Worm (Caenorhabditis elegans): Measurements from ENCODE around the gene pac-1.

pac-1 gene

ce11 chrIII:8545515-8545914 lies 50.7 kb downstream of the pac-1 start, which contains the start of gene ZC21.6:
TSS of gene ZC21.6 (minus strand) at chrIII:8545615.
- no peak for TF ChIP-seq Y75B8A.6 (GFP tag; IDR thresholded peaks at IDR 0.05)
- no peak for TF ChIP-seq hif-1 (tag; optimal IDR thresholded peaks at IDR 0.05)
- no peak for TF ChIP-seq lin-29 (GFP tag; IDR thresholded peaks at IDR 0.05)
- TF ChIP-seq zip-2 (tag; optimal IDR thresholded peaks at IDR 0.05) = no peak
- no peak for TF ChIP-seq unc-39 (tag; optimal IDR thresholded peaks at IDR 0.05)
- no peak for TF ChIP-seq madf-5 (GFP tag; IDR thresholded peaks at IDR 0.05)
- TF ChIP-seq nhr-10 (tag; optimal IDR thresholded peaks at IDR 0.05) = no peak
- TF ChIP-seq unc-62 (GFP tag; optimal IDR thresholded peaks at IDR 0.05 in 1 of 2) = no peak
- TF ChIP-seq unc-62 (tag; optimal IDR thresholded peaks at IDR 0.05) = no peak
- no peak for TF ChIP-seq nhr-237 (tag; optimal IDR thresholded peaks at IDR 0.05)

DNA sequence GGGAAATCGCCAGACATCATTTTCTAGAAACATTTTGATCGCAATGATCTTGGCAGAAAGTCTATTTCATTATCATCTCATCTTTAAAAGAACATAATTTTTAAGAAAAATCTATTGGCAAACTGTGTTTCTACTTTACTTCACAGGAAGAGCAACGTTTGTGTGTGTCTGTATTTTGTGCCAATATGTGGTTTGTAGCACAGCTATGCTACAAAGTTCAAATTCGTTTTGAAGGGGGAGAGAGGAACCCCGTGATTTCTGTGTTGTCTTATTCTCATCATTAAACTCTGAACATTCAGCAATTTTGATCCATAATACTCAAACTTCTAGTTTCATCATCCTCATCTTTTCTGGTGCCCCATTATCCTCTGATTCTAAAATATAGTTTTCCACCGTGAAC lies 56.9 kb downstream of the pac-1 start:
- TF ChIP-seq nhr-28 (tag; optimal IDR thresholded peaks at IDR 0.05) (peak; percentile 97), R02D3.7 (tag; optimal IDR thresholded peaks at IDR 0.05) (no peak)

DNA sequence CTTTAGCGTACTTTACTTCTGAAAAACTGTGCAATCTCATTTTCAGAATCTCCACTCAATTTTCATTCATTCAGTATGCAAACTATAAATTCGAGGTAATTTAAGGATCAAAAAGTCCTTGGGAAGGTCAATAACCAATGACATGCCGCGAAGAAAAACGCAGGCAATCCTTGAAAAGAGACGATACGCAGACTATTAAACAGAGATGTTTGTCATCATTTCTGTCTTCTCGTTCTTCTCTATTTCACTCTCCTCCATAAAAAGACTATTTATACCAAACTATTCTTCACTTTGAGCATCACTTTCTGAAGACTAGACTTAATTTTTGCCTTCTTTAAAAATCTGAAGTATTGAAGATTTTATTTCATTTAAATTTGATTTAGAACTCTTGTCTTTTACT lies 57.3 kb downstream of the pac-1 start, which contains the start of gene C02D5.4:
Gene C02D5.4, plus strand, starts transcription at position 41 of the 400 bp plus-strand sequence.
- TF ChIP-seq Y48G9A.11 (GFP tag; IDR thresholded peaks at IDR 0.05) (no peak), cey-2 (tag; optimal IDR thresholded peaks at IDR 0.05; ENCODE audit: borderline replicate concordance, insufficient read depth) (no peak), aha-1 (tag) (peak; percentile 41), dmd-9 (GFP tag; IDR thresholded peaks at IDR 0.05) (no peak), dmd-6 (GFP tag; IDR thresholded peaks at IDR 0.05) (peak; percentile 45), dpl-1 (GFP tag; optimal IDR thresholded peaks at IDR 0.05) (no peak), unc-62 (GFP tag; optimal IDR thresholded peaks at IDR 0.05 in 1 of 2) (peak in 1 of 2 experiments; percentile 71), unc-62 (tag; optimal IDR thresholded peaks at IDR 0.05) (no peak), dve-1 (tag; optimal IDR thresholded peaks at IDR 0.05; ENCODE audit: insufficient read depth) (peak; percentile 38), hlh-30 (tag; optimal IDR thresholded peaks at IDR 0.05; ENCODE audit: insufficient read depth) (peak; percentile 20), nhr-111 (GFP tag; optimal IDR thresholded peaks at IDR 0.05) (no peak), daf-16 (GFP tag; optimal IDR thresholded peaks at IDR 0.05) (no peak), daf-16 (tag; optimal IDR thresholded peaks at IDR 0.05) (peak; percentile 73), nhr-102 (tag; optimal IDR thresholded peaks at IDR 0.05) (peak; percentile 9)

DNA sequence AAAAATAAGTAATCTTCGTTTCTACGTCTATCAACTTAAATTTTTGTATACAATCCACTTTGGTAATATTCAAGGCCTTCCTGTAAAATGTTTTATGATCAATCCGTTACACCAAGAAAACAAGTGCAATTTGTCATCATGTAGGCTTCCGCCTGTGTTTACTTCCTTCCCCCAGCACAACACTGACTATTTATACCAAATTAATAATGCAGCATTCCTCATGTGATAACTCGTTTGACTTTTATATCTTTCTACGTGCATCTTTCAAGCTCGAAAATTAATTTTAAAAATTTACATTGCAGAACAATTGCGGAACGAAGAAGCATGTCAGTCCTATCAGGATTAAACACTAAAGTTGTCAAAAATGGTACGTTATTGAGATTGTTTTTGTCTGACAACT lies 59.7 kb downstream of the pac-1 start, which contains the start of gene gsto-2:
Gene gsto-2, plus strand, starts transcription at position 301 of the 400 bp plus-strand sequence.
- TF ChIP-seq hlh-11 (tag; optimal IDR thresholded peaks at IDR 0.05) (no peak), zip-11 (GFP tag; IDR thresholded peaks at IDR 0.05) (no peak), ceh-20 (GFP tag; IDR thresholded peaks at IDR 0.05) (no peak), attf-4 (tag; optimal IDR thresholded peaks at IDR 0.05) (no peak), Y105C5A.15 (GFP tag; IDR thresholded peaks at IDR 0.05) (no peak), ama-1 (optimal IDR thresholded peaks at IDR 0.05) (no peak), egl-43 (GFP tag; IDR thresholded peaks at IDR 0.05) (no peak), daf-16 (GFP tag; optimal IDR thresholded peaks at IDR 0.05) (no peak), daf-16 (tag; optimal IDR thresholded peaks at IDR 0.05) (no peak), tra-1 (GFP tag; IDR thresholded peaks at IDR 0.05) (no peak), nhr-111 (GFP tag; optimal IDR thresholded peaks at IDR 0.05) (no peak), daf-8 (GFP tag; IDR thresholded peaks at IDR 0.05) (no peak)

DNA sequence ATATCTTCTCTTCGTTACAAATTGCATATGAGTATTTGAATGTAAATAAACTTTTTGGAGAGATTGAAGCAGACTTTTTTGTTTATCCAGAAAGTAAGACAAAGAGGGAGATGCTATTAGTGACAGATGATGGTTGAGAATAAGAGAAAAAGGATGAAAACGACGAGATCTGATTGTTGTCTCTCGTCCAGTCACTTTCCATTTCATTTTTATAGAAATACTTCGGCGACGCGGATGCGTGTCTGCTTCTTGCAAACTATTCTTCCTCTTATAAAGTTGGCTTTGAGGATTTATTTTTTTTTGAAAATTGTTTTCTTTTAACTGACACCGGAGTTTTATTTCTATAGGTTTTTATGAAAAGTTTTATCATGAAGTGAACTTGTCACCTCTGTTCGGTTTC lies 60.9 kb downstream of the pac-1 start:
- TF ChIP-seq nhr-11 (tag; optimal IDR thresholded peaks at IDR 0.05) (no peak), Y105C5A.15 (GFP tag; IDR thresholded peaks at IDR 0.05) (no peak), ces-1 (GFP tag; optimal IDR thresholded peaks at IDR 0.05) (no peak), fos-1 (tag; optimal IDR thresholded peaks at IDR 0.05) (no peak), mep-1 (tag; optimal IDR thresholded peaks at IDR 0.05) (no peak), dmd-6 (GFP tag; IDR thresholded peaks at IDR 0.05) (no peak), daf-8 (GFP tag; IDR thresholded peaks at IDR 0.05) (no peak), daf-12 (tag; optimal IDR thresholded peaks at IDR 0.05) (no peak), snpc-4 (tag; optimal IDR thresholded peaks at IDR 0.05) (no peak), zag-1 (tag; optimal IDR thresholded peaks at IDR 0.05) (no peak), egl-43 (GFP tag; IDR thresholded peaks at IDR 0.05) (no peak), pqm-1 (tag; optimal IDR thresholded peaks at IDR 0.05) (no peak), unc-39 (tag; optimal IDR thresholded peaks at IDR 0.05) (no peak), sdz-12 (GFP tag; optimal IDR thresholded peaks at IDR 0.05) (no peak), R02D3.7 (tag; optimal IDR thresholded peaks at IDR 0.05) (no peak), zip-2 (tag; optimal IDR thresholded peaks at IDR 0.05) (no peak), lin-39 (tag; optimal IDR thresholded peaks at IDR 0.05) (no peak), snpc-1.2 (GFP tag; IDR thresholded peaks at IDR 0.05) (no peak), ceh-82 (tag; optimal IDR thresholded peaks at IDR 0.05) (no peak), aly-2 (tag; optimal IDR thresholded peaks at IDR 0.05) (no peak)

All from whole organism, L4 larva.